Worm (Caenorhabditis elegans) whole organism, young adult: Measurements from ENCODE around the gene gmap-2.

Source experiments
- madf-6 ChIP-seq: fragments of 200-800 bp; sonication (Bioruptor generic); IDR thresholded peaks from 2 replicates; pipeline ENCODE4 v1.3.6; 2022; ENCODE audit warnings: missing genetic modification reagents, missing genetic modification characterization, missing compliant biosample characterization
- nhr-120 ChIP-seq: fragments of 200-800 bp; sonication (Bioruptor generic); IDR thresholded peaks from 2 replicates; pipeline ENCODE4 v1.3.6; 2022; ENCODE audit warnings: missing genetic modification characterization, missing compliant biosample characterization
- repo-1 ChIP-seq: sonication (generic microtip); optimal IDR thresholded peaks from 2 replicates; lab custom pipeline; 2017; ENCODE audit warnings: mild to moderate bottlenecking, missing genetic modification characterization, missing compliant biosample characterization
- sdz-38 ChIP-seq: sonication (generic microtip); optimal IDR thresholded peaks from 2 replicates; lab custom pipeline; 2016; ENCODE audit warnings: missing genotype, missing genetic modification characterization, missing compliant biosample characterization
- sea-2 ChIP-seq: fragments of 200-800 bp; sonication (Bioruptor generic); IDR thresholded peaks from 2 replicates; pipeline ENCODE4 v1.3.6; 2022; ENCODE audit warnings: missing genetic modification characterization, missing compliant biosample characterization
- snpc-4 ChIP-seq, 5 experiments: fragments of 150-350 bp in 1 of 5; sonication (generic microtip) in 4 of 5; optimal IDR thresholded peaks; 2 replicates each; lab custom pipeline; 2014 to 2018; ENCODE audit warnings: missing genetic modification characterization in 5 of 5, missing biosample characterization in 3 of 5, antibody characterized with exemption in 2 of 5, mild to moderate bottlenecking in 2 of 5, missing compliant biosample characterization in 2 of 5, missing genotype in 2 of 5, moderate library complexity in 2 of 5, missing genetic modification reagents in 1 of 5
- somi-1 ChIP-seq: fragments of 200-800 bp; sonication (Bioruptor generic); optimal IDR thresholded peaks from 2 replicates; lab custom pipeline; 2018; ENCODE audit warnings: mild to moderate bottlenecking, missing genetic modification characterization, missing compliant biosample characterization

ce11 chrX:12902057-12902652 is 40.9 kb downstream of the gmap-2 start:
- TF ChIP-seq nhr-120 (GFP tag; lab: Robert Waterston, UW) (no peak), somi-1 (GFP tag; lab: Kevin White, UChicago) (no peak), madf-6 (GFP tag; lab: Robert Waterston, UW) (no peak), repo-1 (no peak), sea-2 (GFP tag; lab: Robert Waterston, UW) (no peak), sdz-38 (tag; lab: Kevin White, UChicago) (no peak), snpc-4 (GFP tag; optimal IDR thresholded peaks at IDR 0.05; lab: Kevin White, UChicago) (no peak), snpc-4 (tag; optimal IDR thresholded peaks at IDR 0.05; lab: Kevin White, UChicago) (no peak)
